Fruit fly (Drosophila melanogaster) whole organism, embryonic: ENCODE measurements around the gene alphaSnap.

ENCODE experiments used
- Asciz ChIP-seq: fragments of 200-800 bp; sonication (Bioruptor generic); optimal IDR thresholded peaks from 2 replicates; lab custom pipeline; 2017; ENCODE audit warnings: missing biosample characterization, mild to moderate bottlenecking, missing genetic modification characterization, missing genetic modification reagents
- CG12659 ChIP-seq: fragments of 200-800 bp; sonication (Bioruptor generic); optimal IDR thresholded peaks from 3 replicates; lab custom pipeline; 2017; ENCODE audit warnings: mild to moderate bottlenecking, missing biosample characterization, missing genetic modification reagents, missing genetic modification characterization
- CG12942 ChIP-seq: fragments of 200-800 bp; sonication (Bioruptor generic); optimal IDR thresholded peaks from 3 replicates; lab custom pipeline; 2016; ENCODE audit warnings: missing biosample characterization, missing genetic modification characterization
- CG14710 ChIP-seq: fragments of 200-800 bp; sonication (Bioruptor generic); optimal IDR thresholded peaks from 3 replicates; lab custom pipeline; 2019; ENCODE audit warnings: missing biosample characterization, mild to moderate bottlenecking, missing genetic modification characterization, moderate library complexity
- CG1529 ChIP-seq: fragments of 200-800 bp; sonication (Bioruptor generic); optimal IDR thresholded peaks from 3 replicates; lab custom pipeline; 2018; ENCODE audit warnings: missing biosample characterization, missing genetic modification characterization
- CG1647 ChIP-seq: fragments of 200-800 bp; sonication (Bioruptor generic); optimal IDR thresholded peaks from 3 replicates; lab custom pipeline; 2016; ENCODE audit warnings: missing biosample characterization, missing genetic modification characterization
- CG17829 ChIP-seq: fragments of 200-800 bp; optimal IDR thresholded peaks from 2 replicates; lab custom pipeline; 2019; ENCODE audit warnings: missing biosample characterization, mild to moderate bottlenecking, missing genetic modification characterization, moderate library complexity
- CG31224 ChIP-seq: fragments of 200-800 bp; sonication (Bioruptor generic); IDR thresholded peaks from 2 replicates; pipeline ENCODE4 v1.3.6; 2022; ENCODE audit warnings: missing biosample characterization, missing genetic modification characterization
- CG31365 ChIP-seq: fragments of 200-800 bp; sonication (Bioruptor generic); optimal IDR thresholded peaks from 2 replicates; lab custom pipeline; 2018; ENCODE audit warnings: missing biosample characterization, mild to moderate bottlenecking, missing genetic modification characterization
- CG33557 ChIP-seq: fragments of 200-800 bp; sonication (Bioruptor generic); optimal IDR thresholded peaks from 2 replicates; lab custom pipeline; 2019; ENCODE audit warnings: missing biosample characterization, mild to moderate bottlenecking, missing genetic modification characterization, moderate library complexity
- CG42726 ChIP-seq: fragments of 200-800 bp; sonication (Bioruptor generic); IDR thresholded peaks from 2 replicates; pipeline ENCODE4 v1.3.6; 2022; ENCODE audit warnings: missing biosample characterization, missing genetic modification characterization; ENCODE audit not compliant: partially characterized antibody
- CG4360 ChIP-seq: fragments of 200-800 bp; sonication (Bioruptor generic); IDR thresholded peaks from 2 replicates; pipeline ENCODE4 v1.3.6; 2022; ENCODE audit warnings: missing biosample characterization, missing genetic modification characterization
- CG5180 ChIP-seq: fragments of 200-800 bp; sonication (Bioruptor generic); optimal IDR thresholded peaks from 3 replicates; lab custom pipeline; 2017; ENCODE audit warnings: missing biosample characterization, missing genetic modification characterization, mild to moderate bottlenecking, moderate library complexity, missing genetic modification reagents
- CG6175 ChIP-seq: fragments of 200-800 bp; sonication (Bioruptor generic); IDR thresholded peaks from 3 replicates; pipeline ENCODE4 v1.3.6; 2022; ENCODE audit warnings: missing biosample characterization, missing genetic modification characterization
- CG6272 ChIP-seq: fragments of 200-800 bp; sonication (Bioruptor generic); IDR thresholded peaks from 2 replicates; pipeline ENCODE4 v1.3.6; 2022; ENCODE audit warnings: missing biosample characterization, missing genetic modification characterization
- CG6854 ChIP-seq: fragments of 200-800 bp; sonication (Bioruptor generic); optimal IDR thresholded peaks from 3 replicates; lab custom pipeline; 2017; ENCODE audit warnings: missing biosample characterization, mild to moderate bottlenecking, missing genetic modification characterization
- CG8478 ChIP-seq: fragments of >200 bp; optimal IDR thresholded peaks from 2 replicates; lab custom pipeline; 2018
- CG9609 ChIP-seq: fragments of 200-800 bp; sonication (Bioruptor generic); optimal IDR thresholded peaks from 3 replicates; lab custom pipeline; 2016; ENCODE audit warnings: missing biosample characterization, missing genetic modification characterization
- CTCF ChIP-seq: fragments of 200-800 bp; sonication (Bioruptor generic); optimal IDR thresholded peaks from 2 replicates; lab custom pipeline; 2017; ENCODE audit warnings: missing biosample characterization, mild to moderate bottlenecking, missing genetic modification characterization, moderate library complexity
- Deaf1 ChIP-seq: fragments of 200-800 bp; optimal IDR thresholded peaks from 3 replicates; lab custom pipeline; 2019; ENCODE audit warnings: missing biosample characterization, mild to moderate bottlenecking, missing genetic modification characterization, moderate library complexity
- Doc2 ChIP-seq: fragments of 200-800 bp; sonication (Bioruptor generic); IDR thresholded peaks from 2 replicates; pipeline ENCODE4 v1.3.6; 2022; ENCODE audit warnings: missing biosample characterization, missing genetic modification characterization
- Elba2 ChIP-seq: fragments of 200-800 bp; sonication (Bioruptor generic); optimal IDR thresholded peaks from 3 replicates; lab custom pipeline; 2016; ENCODE audit warnings: missing biosample characterization, missing genetic modification characterization
- Ets97D ChIP-seq: fragments of 200-800 bp; sonication (Bioruptor generic); optimal IDR thresholded peaks from 3 replicates; lab custom pipeline; 2016; ENCODE audit warnings: missing biosample characterization, missing genetic modification characterization
- H2.0 ChIP-seq: fragments of 200-800 bp; sonication (Bioruptor generic); IDR thresholded peaks from 2 replicates; pipeline ENCODE4 v1.3.6; 2022; ENCODE audit warnings: missing biosample characterization, missing genetic modification characterization
- HLHmδ ChIP-seq: fragments of 200-800 bp; sonication (Bioruptor generic); optimal IDR thresholded peaks from 2 replicates; lab custom pipeline; 2018; ENCODE audit warnings: missing biosample characterization, mild to moderate bottlenecking, missing genetic modification characterization, moderate library complexity
- Hr39 ChIP-seq: fragments of >200 bp; optimal IDR thresholded peaks from 2 replicates; lab custom pipeline; 2017
- Hsf ChIP-seq: fragments of 200-800 bp; sonication (Bioruptor generic); optimal IDR thresholded peaks from 3 replicates; lab custom pipeline; 2016; ENCODE audit warnings: missing biosample characterization, missing genetic modification characterization
- Lpt ChIP-seq: fragments of >200 bp; optimal IDR thresholded peaks from 2 replicates; lab custom pipeline; 2018; ENCODE audit warnings: missing biosample characterization, missing genetic modification characterization
- MTF-1 ChIP-seq: fragments of 200-800 bp; sonication (Bioruptor generic); optimal IDR thresholded peaks from 2 replicates; lab custom pipeline; 2018; ENCODE audit warnings: missing biosample characterization, mild to moderate bottlenecking, missing genetic modification characterization, borderline replicate concordance
- NK7.1 ChIP-seq: fragments of 200-800 bp; sonication (Bioruptor generic); optimal IDR thresholded peaks from 3 replicates; lab custom pipeline; 2016; ENCODE audit warnings: missing biosample characterization, missing genetic modification characterization
- Rx ChIP-seq: fragments of 200-800 bp; sonication (Bioruptor generic); IDR thresholded peaks from 2 replicates; pipeline ENCODE4 v1.3.6; 2022; ENCODE audit warnings: missing biosample characterization, missing genetic modification characterization
- Six4 ChIP-seq: fragments of 200-800 bp; sonication (Bioruptor generic); optimal IDR thresholded peaks from 2 replicates; lab custom pipeline; 2016; ENCODE audit warnings: missing biosample characterization, missing genetic modification characterization
- Sox102F ChIP-seq: fragments of 200-800 bp; sonication (Bioruptor generic); optimal IDR thresholded peaks from 2 replicates; lab custom pipeline; 2018; ENCODE audit warnings: missing biosample characterization, mild to moderate bottlenecking, missing genetic modification characterization, moderate library complexity
- Sry-δ ChIP-seq: fragments of 200-800 bp; sonication (Bioruptor generic); optimal IDR thresholded peaks from 2 replicates; lab custom pipeline; 2016; ENCODE audit warnings: missing biosample characterization, missing genetic modification characterization
- YL-1 ChIP-seq: fragments of 200-800 bp; sonication (Bioruptor generic); optimal IDR thresholded peaks from 3 replicates; lab custom pipeline; 2017; ENCODE audit warnings: missing biosample characterization, mild to moderate bottlenecking, missing genetic modification characterization
- ac ChIP-seq: fragments of 200-800 bp; sonication (Bioruptor generic); optimal IDR thresholded peaks from 3 replicates; lab custom pipeline; 2017; ENCODE audit warnings: missing biosample characterization, mild to moderate bottlenecking, missing genetic modification characterization
- cg ChIP-seq: fragments of 200-800 bp; sonication (Bioruptor generic); optimal IDR thresholded peaks from 3 replicates; lab custom pipeline; 2019; ENCODE audit warnings: missing biosample characterization, mild to moderate bottlenecking, missing genetic modification characterization, moderate library complexity
- crc ChIP-seq: fragments of 200-800 bp; sonication (Bioruptor generic); optimal IDR thresholded peaks from 2 replicates; lab custom pipeline; 2016; ENCODE audit warnings: missing biosample characterization, missing genetic modification characterization
- dm ChIP-seq: fragments of 200-800 bp; sonication (Bioruptor generic); optimal IDR thresholded peaks from 3 replicates; lab custom pipeline; 2016; ENCODE audit warnings: missing biosample characterization, missing genetic modification characterization
- ewg ChIP-seq: fragments of 200-800 bp; sonication (Bioruptor generic); optimal IDR thresholded peaks from 3 replicates; lab custom pipeline; 2017; ENCODE audit warnings: mild to moderate bottlenecking, missing biosample characterization, missing genetic modification reagents, missing genetic modification characterization
- fru ChIP-seq: fragments of >200 bp; optimal IDR thresholded peaks from 2 replicates; lab custom pipeline; 2017
- gcm ChIP-seq: fragments of 200-800 bp; sonication (Bioruptor generic); optimal IDR thresholded peaks from 2 replicates; lab custom pipeline; 2019; ENCODE audit warnings: missing biosample characterization, mild to moderate bottlenecking, missing genetic modification characterization, moderate library complexity
- h ChIP-seq: fragments of >200 bp; optimal IDR thresholded peaks from 2 replicates; lab custom pipeline; 2017
- lab ChIP-seq: fragments of 200-800 bp; sonication (Bioruptor generic); optimal IDR thresholded peaks from 3 replicates; lab custom pipeline; 2017; ENCODE audit warnings: missing biosample characterization, missing genetic modification characterization, mild to moderate bottlenecking, moderate library complexity, missing genetic modification reagents
- lilli ChIP-seq: fragments of 200-800 bp; sonication (Bioruptor generic); optimal IDR thresholded peaks from 3 replicates; lab custom pipeline; 2016; ENCODE audit warnings: missing biosample characterization, missing genetic modification characterization
- pfk ChIP-seq: fragments of 200-800 bp; sonication (Bioruptor generic); optimal IDR thresholded peaks from 2 replicates; lab custom pipeline; 2018; ENCODE audit warnings: missing biosample characterization, mild to moderate bottlenecking, missing genetic modification characterization, moderate library complexity
- row ChIP-seq: fragments of 200-800 bp; sonication (Bioruptor generic); IDR thresholded peaks from 3 replicates; pipeline ENCODE4 v1.3.6; 2022; ENCODE audit warnings: missing biosample characterization, missing genetic modification characterization
- schlank ChIP-seq: fragments of 200-800 bp; sonication (Bioruptor generic); optimal IDR thresholded peaks from 2 replicates; lab custom pipeline; 2018; ENCODE audit warnings: missing biosample characterization, mild to moderate bottlenecking, missing genetic modification characterization
- scrt ChIP-seq: fragments of 200-800 bp; sonication (Bioruptor generic); optimal IDR thresholded peaks from 2 replicates; lab custom pipeline; 2018; ENCODE audit warnings: missing biosample characterization, mild to moderate bottlenecking, missing genetic modification characterization, moderate library complexity
- tgo ChIP-seq: fragments of 200-800 bp; sonication (Bioruptor generic); IDR thresholded peaks from 3 replicates; pipeline ENCODE4 v1.3.6; 2022; ENCODE audit warnings: missing biosample characterization, missing genetic modification characterization
- tll ChIP-seq, 2 experiments: fragments of 200-800 bp in 1 of 2; fragments of >200 bp in 1 of 2; sonication (Bioruptor generic) in 1 of 2; optimal IDR thresholded peaks; 2 replicates each; lab custom pipeline; 2017 to 2019; ENCODE audit warnings: missing biosample characterization in 2 of 2, missing genetic modification characterization in 2 of 2, mild to moderate bottlenecking in 1 of 2, moderate library complexity in 1 of 2
- wek ChIP-seq: fragments of 200-800 bp; sonication (Bioruptor generic); optimal IDR thresholded peaks from 3 replicates; lab custom pipeline; 2018; ENCODE audit warnings: missing biosample characterization, mild to moderate bottlenecking, missing genetic modification characterization, moderate library complexity
- yki ChIP-seq: fragments of >200 bp; optimal IDR thresholded peaks from 3 replicates; lab custom pipeline; 2018
- zf30C ChIP-seq: fragments of 200-800 bp; sonication (Bioruptor generic); optimal IDR thresholded peaks from 3 replicates; lab custom pipeline; 2018; ENCODE audit warnings: missing biosample characterization, mild to moderate bottlenecking, missing genetic modification characterization

Gene alphaSnap

dm6 chr3L:20276615-20277014 lies 36.8 kb upstream of the alphaSnap start (continued):
- TF ChIP-seq Lpt (GFP tag; lab: Kevin White, UChicago) (no peak), tgo (peak; percentile 53; the same call in 2 of the 3 replicates), ewg (GFP tag; lab: Kevin White, UChicago) (peak; percentile 6), CG12942 (GFP tag; lab: Kevin White, UChicago) (no peak), ac (GFP tag; lab: Kevin White, UChicago) (no peak), CG8478 (no peak), Hr39 (lab: Kevin White, UChicago) (no peak), Ets97D (GFP tag; lab: Kevin White, UChicago) (no peak), wek (GFP tag; lab: Kevin White, UChicago) (no peak), Asciz (peak; percentile 37), Sox102F (peak; percentile 68), zf30C (GFP tag; lab: Kevin White, UChicago) (no peak), dm (GFP tag; lab: Kevin White, UChicago) (no peak), CG33557 (GFP tag; lab: Kevin White, UChicago) (no peak), Sry-δ (GFP tag; lab: Kevin White, UChicago) (no peak), CG1529 (no peak), Doc2 (no peak), tll (GFP tag; optimal IDR thresholded peaks at IDR 0.05; lab: Kevin White, UChicago) (no peak), CG31224 (GFP tag; lab: Robert Waterston, UW) (no peak), CG31365 (tag; lab: Kevin White, UChicago) (no peak), lab (GFP tag; lab: Kevin White, UChicago) (peak; percentile 71), row (GFP tag; lab: Robert Waterston, UW) (peak; percentile 65), Rx (GFP tag; lab: Robert Waterston, UW) (no peak), CG14710 (tag; lab: Kevin White, UChicago) (peak; percentile 9), HLHmδ (GFP tag; lab: Kevin White, UChicago) (no peak), fru (lab: Kevin White, UChicago) (no peak), h (lab: Kevin White, UChicago) (no peak), CG6272 (GFP tag; lab: Robert Waterston, UW) (no peak), lilli (GFP tag; lab: Kevin White, UChicago) (no peak), CG5180 (GFP tag; lab: Kevin White, UChicago) (no peak), CG17829 (tag; lab: Kevin White, UChicago) (no peak), H2.0 (no peak), gcm (GFP tag; lab: Kevin White, UChicago) (no peak), NK7.1 (GFP tag; lab: Kevin White, UChicago) (peak; percentile 10), scrt (GFP tag; lab: Kevin White, UChicago) (peak; percentile 45), MTF-1 (GFP tag; lab: Kevin White, UChicago) (no peak), Elba2 (GFP tag; lab: Kevin White, UChicago) (no peak), schlank (no peak), CG6175 (GFP tag; lab: Robert Waterston, UW) (no peak), CG6854 (GFP tag; lab: Kevin White, UChicago) (peak; percentile 15), Hsf (GFP tag; lab: Kevin White, UChicago) (no peak), yki (no peak), CG1647 (GFP tag; lab: Kevin White, UChicago) (no peak), cg (GFP tag; lab: Kevin White, UChicago) (no peak), CG4360 (GFP tag; lab: Robert Waterston, UW) (no peak), CG12659 (GFP tag; lab: Kevin White, UChicago) (peak; percentile 16), YL-1 (GFP tag; lab: Kevin White, UChicago) (no peak), CG42726 (no peak), CG9609 (GFP tag; lab: Kevin White, UChicago) (peak; percentile 48), Six4 (GFP tag; lab: Kevin White, UChicago) (no peak), CTCF (GFP tag; lab: Kevin White, UChicago) (no peak), crc (GFP tag; lab: Kevin White, UChicago) (peak; percentile 28), pfk (GFP tag; lab: Kevin White, UChicago) (no peak), Deaf1 (tag; lab: Kevin White, UChicago) (no peak)
